Worm (Caenorhabditis elegans): ENCODE data around the gene W03F9.11.
A peak's percentile ranks its signal among the peaks of the same experiment; 100 is the strongest.

W03F9.11 gene

DNA sequence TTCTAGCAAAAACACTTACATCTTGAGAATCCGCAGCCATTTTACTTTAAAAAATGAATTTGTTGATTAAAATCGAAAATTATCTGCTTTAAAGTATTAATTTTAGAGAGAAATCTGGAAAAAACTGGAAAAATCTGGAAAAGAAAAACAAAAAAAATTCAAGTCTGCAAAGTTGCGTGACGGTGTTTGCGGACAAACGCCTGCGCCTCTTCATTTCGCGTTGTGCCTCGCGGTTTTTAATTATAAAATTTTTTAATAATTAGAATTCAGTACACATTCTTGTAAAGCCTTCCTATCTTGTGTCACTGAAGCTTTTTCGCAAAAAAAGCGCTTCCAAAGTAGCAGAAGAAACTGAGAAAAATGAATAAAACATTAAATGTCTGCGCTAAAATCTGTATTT lies 14.5 kb downstream of the W03F9.11 start, which contains the start of gene W03F9.1:
Gene W03F9.1 (minus strand): TSS at position 109 of the 400 bp plus-strand sequence.
- TF ChIP-seq C06A6.2 (GFP tag; conservative IDR thresholded peaks at IDR 0.05) (no peak), mxl-1 (tag; optimal IDR thresholded peaks at IDR 0.05) (no peak), F39B2.1 (GFP tag; IDR thresholded peaks at IDR 0.05) (no peak), akir-1 (GFP tag; optimal IDR thresholded peaks at IDR 0.05) (no peak), attf-5 (GFP tag; optimal IDR thresholded peaks at IDR 0.05) (peak; percentile 57), ceh-91 (GFP tag; IDR thresholded peaks at IDR 0.05) (0 out of 2 replicates have a peak, but pooled peaks have one; percentile 13), ztf-3 (GFP tag; optimal IDR thresholded peaks at IDR 0.05) (no peak), ceh-40 (GFP tag; IDR thresholded peaks at IDR 0.05) (no peak), Y79H2A.3 (GFP tag; conservative IDR thresholded peaks at IDR 0.05) (no peak), bed-2 (GFP tag; IDR thresholded peaks at IDR 0.05) (no peak), ceh-27 (GFP tag; optimal IDR thresholded peaks at IDR 0.05) (no peak), dpl-1 (GFP tag; optimal IDR thresholded peaks at IDR 0.05) (peak; percentile 3), F10E7.11 (tag; optimal IDR thresholded peaks at IDR 0.05) (no peak), zfh-2 (GFP tag; conservative IDR thresholded peaks at IDR 0.05) (no peak), lin-40 (tag; optimal IDR thresholded peaks at IDR 0.05) (peak; percentile 76), F33H1.4 (GFP tag; IDR thresholded peaks at IDR 0.05) (peak; percentile 50; the same call in 1 of the 2 replicates), ekl-4 (GFP tag; IDR thresholded peaks at IDR 0.05) (peak; percentile 56; the same call in 1 of the 2 replicates), hmg-1.2 (GFP tag; IDR thresholded peaks at IDR 0.05) (peak; percentile 100), K11D2.4 (GFP tag; IDR thresholded peaks at IDR 0.05) (peak; percentile 55; the same call in 1 of the 2 replicates), B0019.2 (GFP tag; conservative IDR thresholded peaks at IDR 0.05) (0 out of 2 replicates have a peak, but pooled peaks have one; percentile 18), chd-7 (tag; optimal IDR thresholded peaks at IDR 0.05) (no peak), C17E4.6 (GFP tag; IDR thresholded peaks at IDR 0.05) (no peak), him-1 (tag; optimal IDR thresholded peaks at IDR 0.05) (no peak), F52B5.7 (tag; optimal IDR thresholded peaks at IDR 0.05) (no peak), Y53G8AR.9 (GFP tag; conservative IDR thresholded peaks at IDR 0.05) (peak; percentile 73), lir-1 (GFP tag; conservative IDR thresholded peaks at IDR 0.05) (0 out of 2 replicates have a peak, but pooled peaks have one; percentile 23), ceh-100 (GFP tag; IDR thresholded peaks at IDR 0.05) (no peak), nhr-27 (tag; optimal IDR thresholded peaks at IDR 0.05) (no peak), F57A8.1 (GFP tag; optimal IDR thresholded peaks at IDR 0.05) (no peak), lsy-27 (tag; optimal IDR thresholded peaks at IDR 0.05; ENCODE audit: borderline replicate concordance, insufficient read depth) (no peak), madf-6 (GFP tag; IDR thresholded peaks at IDR 0.05) (peak; percentile 66), atf-7 (tag; optimal IDR thresholded peaks at IDR 0.05) (no peak), hsf-1 (GFP tag; IDR thresholded peaks at IDR 0.05) (peak; percentile 98), ets-4 (GFP tag; optimal IDR thresholded peaks at IDR 0.05) (no peak), ama-1 (optimal IDR thresholded peaks at IDR 0.05) (no peak), ama-1 (GFP tag; optimal IDR thresholded peaks at IDR 0.05) (no peak), sptf-2 (GFP tag; optimal IDR thresholded peaks at IDR 0.05) (no peak), Y56A3A.18 (GFP tag; IDR thresholded peaks at IDR 0.05) (no peak), dpff-1 (tag; optimal IDR thresholded peaks at IDR 0.05) (no peak), F57C9.4 (tag; optimal IDR thresholded peaks at IDR 0.05) (no peak), T07F8.4 (tag; optimal IDR thresholded peaks at IDR 0.05) (no peak), ccch-3 (GFP tag; optimal IDR thresholded peaks at IDR 0.05) (no peak), fkh-3 (tag; optimal IDR thresholded peaks at IDR 0.05) (no peak), die-1 (tag; optimal IDR thresholded peaks at IDR 0.05) (no peak), mel-28 (tag; optimal IDR thresholded peaks at IDR 0.05; ENCODE audit: borderline replicate concordance) (no peak), B0336.3 (GFP tag; IDR thresholded peaks at IDR 0.05) (peak; percentile 48; the same call in 1 of the 2 replicates), mcd-1 (GFP tag; IDR thresholded peaks at IDR 0.05) (peak; percentile 62), F49E8.2 (tag; optimal IDR thresholded peaks at IDR 0.05; ENCODE audit: insufficient read depth) (no peak), ceh-79 (tag; optimal IDR thresholded peaks at IDR 0.05) (no peak), aptf-2 (GFP tag; conservative IDR thresholded peaks at IDR 0.05) (no peak)
